Fruit fly (Drosophila melanogaster) whole organism, embryonic: ENCODE measurements around the gene CG15170.

Source experiments
- CG10209 ChIP-seq: fragments of 200-800 bp; sonication (Bioruptor generic); optimal IDR thresholded peaks from 3 replicates; lab custom pipeline; 2017; ENCODE audit warnings: missing biosample characterization, mild to moderate bottlenecking, missing genetic modification characterization, missing genetic modification reagents
- CG11247 ChIP-seq: fragments of 200-800 bp; sonication (Bioruptor generic); IDR thresholded peaks from 2 replicates; pipeline ENCODE4 v1.3.6; 2022; ENCODE audit warnings: missing biosample characterization, missing genetic modification characterization
- CG11456 ChIP-seq: fragments of 200-800 bp; sonication (Bioruptor generic); IDR thresholded peaks from 3 replicates; pipeline ENCODE4 v1.3.6; 2022; ENCODE audit warnings: missing biosample characterization, missing genetic modification characterization
- CG11695 ChIP-seq: fragments of 200-800 bp; sonication (Bioruptor generic); IDR thresholded peaks from 3 replicates; pipeline ENCODE4 v1.3.6; 2022; ENCODE audit warnings: missing biosample characterization, missing genetic modification characterization
- CG12155 ChIP-seq: fragments of 200-800 bp; sonication (Bioruptor generic); optimal IDR thresholded peaks from 3 replicates; lab custom pipeline; 2016; ENCODE audit warnings: missing biosample characterization, missing genetic modification characterization
- CG12236 ChIP-seq: fragments of 200-800 bp; sonication (Bioruptor generic); optimal IDR thresholded peaks from 2 replicates; lab custom pipeline; 2016; ENCODE audit warnings: missing biosample characterization, missing genetic modification characterization
- CG12942 ChIP-seq: fragments of 200-800 bp; sonication (Bioruptor generic); optimal IDR thresholded peaks from 3 replicates; lab custom pipeline; 2016; ENCODE audit warnings: missing biosample characterization, missing genetic modification characterization
- CG13624 ChIP-seq: fragments of 200-800 bp; sonication (Bioruptor generic); optimal IDR thresholded peaks from 2 replicates; lab custom pipeline; 2016; ENCODE audit warnings: missing biosample characterization, missing genetic modification characterization
- CG17186 ChIP-seq: fragments of 200-800 bp; sonication (Bioruptor generic); optimal IDR thresholded peaks from 3 replicates; lab custom pipeline; 2017; ENCODE audit warnings: missing biosample characterization, missing genetic modification reagents, missing genetic modification characterization
- CG17328 ChIP-seq: fragments of 200-800 bp; sonication (Bioruptor generic); IDR thresholded peaks from 2 replicates; pipeline ENCODE4 v1.3.6; 2022; ENCODE audit warnings: missing biosample characterization, missing genetic modification characterization
- CG1792 ChIP-seq: fragments of 200-800 bp; sonication (Bioruptor generic); optimal IDR thresholded peaks from 2 replicates; lab custom pipeline; 2016; ENCODE audit warnings: missing biosample characterization, missing genetic modification characterization
- CG2129 ChIP-seq: fragments of 200-800 bp; sonication (Bioruptor generic); IDR thresholded peaks from 2 replicates; pipeline ENCODE4 v1.3.6; 2022; ENCODE audit warnings: missing biosample characterization, missing genetic modification characterization; ENCODE audit not compliant: partially characterized antibody
- CG2199 ChIP-seq: fragments of 200-800 bp; sonication (Bioruptor generic); IDR thresholded peaks from 3 replicates; pipeline ENCODE4 v1.3.6; 2022; ENCODE audit warnings: missing biosample characterization, missing genetic modification characterization
- CG32532 ChIP-seq: fragments of 200-800 bp; sonication (Bioruptor generic); IDR thresholded peaks from 2 replicates; pipeline ENCODE4 v1.3.6; 2022; ENCODE audit warnings: missing biosample characterization, missing genetic modification characterization
- CG32767 ChIP-seq: fragments of 200-800 bp; sonication (Bioruptor generic); IDR thresholded peaks from 2 replicates; pipeline ENCODE4 v1.3.6; 2022; ENCODE audit warnings: missing biosample characterization, missing genetic modification characterization
- CG32772 ChIP-seq: fragments of 200-800 bp; sonication (Bioruptor generic); IDR thresholded peaks from 2 replicates; pipeline ENCODE4 v1.3.6; 2022; ENCODE audit warnings: missing biosample characterization, missing genetic modification characterization
- CG4730 ChIP-seq: fragments of 200-800 bp; sonication (Bioruptor generic); IDR thresholded peaks from 2 replicates; pipeline ENCODE4 v1.3.6; 2022; ENCODE audit warnings: missing biosample characterization, missing genetic modification characterization
- CG6683 ChIP-seq: fragments of 200-800 bp; sonication (Bioruptor generic); optimal IDR thresholded peaks from 2 replicates; lab custom pipeline; 2017; ENCODE audit warnings: missing biosample characterization, mild to moderate bottlenecking, missing genetic modification characterization, missing genetic modification reagents
- CG6765 ChIP-seq: fragments of 200-800 bp; sonication (Bioruptor generic); optimal IDR thresholded peaks from 3 replicates; lab custom pipeline; 2017; ENCODE audit warnings: missing biosample characterization, mild to moderate bottlenecking, missing genetic modification characterization
- CG7928 ChIP-seq: fragments of 200-800 bp; sonication (Bioruptor generic); optimal IDR thresholded peaks from 2 replicates; lab custom pipeline; 2017; ENCODE audit warnings: missing biosample characterization, mild to moderate bottlenecking, missing genetic modification characterization
- CrebB ChIP-seq: fragments of 200-800 bp; sonication (Bioruptor generic); optimal IDR thresholded peaks from 3 replicates; lab custom pipeline; 2018; ENCODE audit warnings: missing biosample characterization, mild to moderate bottlenecking, missing genetic modification characterization
- D19A ChIP-seq: fragments of 200-800 bp; optimal IDR thresholded peaks from 3 replicates; lab custom pipeline; 2019; ENCODE audit warnings: missing biosample characterization, mild to moderate bottlenecking, missing genetic modification characterization, moderate library complexity
- Deaf1 ChIP-seq: fragments of 200-800 bp; optimal IDR thresholded peaks from 3 replicates; lab custom pipeline; 2019; ENCODE audit warnings: missing biosample characterization, mild to moderate bottlenecking, missing genetic modification characterization, moderate library complexity
- Dref ChIP-seq: fragments of 200-800 bp; sonication (Bioruptor generic); IDR thresholded peaks from 2 replicates; pipeline ENCODE4 v1.3.6; 2022; ENCODE audit warnings: missing biosample characterization, missing genetic modification characterization
- H2.0 ChIP-seq: fragments of 200-800 bp; sonication (Bioruptor generic); IDR thresholded peaks from 2 replicates; pipeline ENCODE4 v1.3.6; 2022; ENCODE audit warnings: missing biosample characterization, missing genetic modification characterization
- HmgD ChIP-seq: fragments of 200-800 bp; sonication (Bioruptor generic); optimal IDR thresholded peaks from 3 replicates; lab custom pipeline; 2016; ENCODE audit warnings: missing biosample characterization, missing genetic modification characterization
- HmgZ ChIP-seq: fragments of 200-800 bp; sonication (Bioruptor generic); optimal IDR thresholded peaks from 2 replicates; lab custom pipeline; 2018; ENCODE audit warnings: missing biosample characterization, mild to moderate bottlenecking, missing genetic modification characterization
- MBD-R2 ChIP-seq: fragments of 200-800 bp; sonication (Bioruptor generic); IDR thresholded peaks from 2 replicates; pipeline ENCODE4 v1.3.6; 2022; ENCODE audit warnings: missing biosample characterization, missing genetic modification characterization
- Med ChIP-seq: fragments of 200-800 bp; sonication (Bioruptor generic); peaks from one replicate; lab custom pipeline; 2016; ENCODE audit warnings: missing biosample characterization, missing genetic modification characterization, mild to moderate bottlenecking, inconsistent platforms, moderate library complexity
- NK7.1 ChIP-seq: fragments of 200-800 bp; sonication (Bioruptor generic); optimal IDR thresholded peaks from 3 replicates; lab custom pipeline; 2016; ENCODE audit warnings: missing biosample characterization, missing genetic modification characterization
- Rx ChIP-seq: fragments of 200-800 bp; sonication (Bioruptor generic); IDR thresholded peaks from 2 replicates; pipeline ENCODE4 v1.3.6; 2022; ENCODE audit warnings: missing biosample characterization, missing genetic modification characterization
- Scr ChIP-seq: fragments of 200-800 bp; sonication (Bioruptor generic); IDR thresholded peaks from 2 replicates; pipeline ENCODE4 v1.3.6; 2022; ENCODE audit warnings: missing biosample characterization, missing genetic modification characterization; ENCODE audit not compliant: partially characterized antibody
- aop ChIP-seq: fragments of 200-800 bp; sonication (Bioruptor generic); IDR thresholded peaks from 2 replicates; pipeline ENCODE4 v1.3.6; 2022; ENCODE audit warnings: missing biosample characterization, missing genetic modification characterization
- danr ChIP-seq: fragments of 200-800 bp; sonication (Bioruptor generic); IDR thresholded peaks from 2 replicates; pipeline ENCODE4 v1.3.6; 2022; ENCODE audit warnings: missing biosample characterization, missing genetic modification characterization
- dati ChIP-seq: fragments of 200-800 bp; sonication (Bioruptor generic); IDR thresholded peaks from 2 replicates; pipeline ENCODE4 v1.3.6; 2022; ENCODE audit warnings: missing biosample characterization, missing genetic modification characterization
- gem ChIP-seq: fragments of 200-800 bp; sonication (Bioruptor generic); optimal IDR thresholded peaks from 2 replicates; lab custom pipeline; 2019; ENCODE audit warnings: missing biosample characterization, mild to moderate bottlenecking, missing genetic modification characterization, moderate library complexity
- grn ChIP-seq: fragments of 200-800 bp; sonication (Bioruptor generic); optimal IDR thresholded peaks from 3 replicates; lab custom pipeline; 2017; ENCODE audit warnings: missing biosample characterization, missing genetic modification characterization
- h ChIP-seq: fragments of >200 bp; optimal IDR thresholded peaks from 2 replicates; lab custom pipeline; 2017
- kah ChIP-seq: fragments of 200-800 bp; sonication (Bioruptor generic); optimal IDR thresholded peaks from 2 replicates; lab custom pipeline; 2018; ENCODE audit warnings: missing biosample characterization, mild to moderate bottlenecking, missing genetic modification characterization
- knrl ChIP-seq: fragments of 200-800 bp; sonication (Bioruptor generic); IDR thresholded peaks from 3 replicates; pipeline ENCODE4 v1.3.6; 2022; ENCODE audit warnings: missing biosample characterization, missing genetic modification characterization; ENCODE audit not compliant: partially characterized antibody
- luna ChIP-seq: fragments of 200-800 bp; sonication (Bioruptor generic); optimal IDR thresholded peaks from 2 replicates; lab custom pipeline; 2016; ENCODE audit warnings: missing biosample characterization, missing genetic modification characterization
- odd ChIP-seq: fragments of 200-800 bp; sonication (Bioruptor generic); optimal IDR thresholded peaks from 2 replicates; lab custom pipeline; 2017; ENCODE audit warnings: missing biosample characterization, mild to moderate bottlenecking, missing genetic modification characterization
- pan ChIP-seq, 4 experiments: fragments of >200 bp in 3 of 4; fragments of 200-800 bp in 1 of 4; sonication (Bioruptor generic) in 1 of 4; optimal IDR thresholded peaks in 3 of 4; IDR thresholded peaks in 1 of 4; 2 replicates each; pipeline versions ENCODE4 v1.3.6 to Lab custom; 2017 to 2022; ENCODE audit warnings: missing biosample characterization in 2 of 4, missing genetic modification characterization in 2 of 4, mixed read lengths in 1 of 4
- pum ChIP-seq: fragments of 200-800 bp; sonication (Bioruptor generic); optimal IDR thresholded peaks from 2 replicates; lab custom pipeline; 2016; ENCODE audit warnings: missing biosample characterization, missing genetic modification characterization
- sc ChIP-seq, 3 experiments: fragments of >200 bp in 2 of 3; fragments of 200-800 bp in 1 of 3; sonication (Bioruptor generic) in 1 of 3; optimal IDR thresholded peaks; 2 replicates in 2 of 3; 3 replicates in 1 of 3; lab custom pipeline; 2017; ENCODE audit warnings: mild to moderate bottlenecking in 1 of 3, missing biosample characterization in 1 of 3, missing genetic modification characterization in 1 of 3, missing genetic modification reagents in 1 of 3
- slp2 ChIP-seq: fragments of 200-800 bp; sonication (Bioruptor generic); optimal IDR thresholded peaks from 2 replicates; lab custom pipeline; 2016; ENCODE audit warnings: missing biosample characterization, missing genetic modification characterization
- tap ChIP-seq: fragments of 200-800 bp; optimal IDR thresholded peaks from 3 replicates; lab custom pipeline; 2019; ENCODE audit warnings: missing biosample characterization, mild to moderate bottlenecking, missing genetic modification characterization, moderate library complexity
- tgo ChIP-seq: fragments of 200-800 bp; sonication (Bioruptor generic); IDR thresholded peaks from 3 replicates; pipeline ENCODE4 v1.3.6; 2022; ENCODE audit warnings: missing biosample characterization, missing genetic modification characterization
- unc-4 ChIP-seq: fragments of 200-800 bp; sonication (Bioruptor generic); IDR thresholded peaks from 2 replicates; pipeline ENCODE4 v1.3.6; 2022; ENCODE audit warnings: missing biosample characterization, missing genetic modification characterization; ENCODE audit not compliant: partially characterized antibody
- z ChIP-seq: fragments of 200-800 bp; sonication (Bioruptor generic); IDR thresholded peaks from 3 replicates; pipeline ENCODE4 v1.3.6; 2022; ENCODE audit warnings: missing biosample characterization, missing genetic modification characterization
- zf30C ChIP-seq: fragments of 200-800 bp; sonication (Bioruptor generic); optimal IDR thresholded peaks from 3 replicates; lab custom pipeline; 2018; ENCODE audit warnings: missing biosample characterization, mild to moderate bottlenecking, missing genetic modification characterization

Gene CG15170

dm6 chr2L:18966214-18966556 is 23.8 kb downstream of the CG15170 start (continued):
- TF ChIP-seq CG11456 (peak; percentile 94), sc (optimal IDR thresholded peaks at IDR 0.05; lab: Kevin White, UChicago) (no peak), sc (GFP tag; optimal IDR thresholded peaks at IDR 0.05; lab: Kevin White, UChicago) (no peak), Dref (GFP tag; lab: Robert Waterston, UW) (peak; percentile 35; the same call in 1 of the 2 replicates), CG17328 (GFP tag; lab: Robert Waterston, UW) (peak; percentile 85), h (lab: Kevin White, UChicago) (no peak), CG4730 (GFP tag; lab: Robert Waterston, UW) (peak; percentile 89), CG1792 (GFP tag; lab: Kevin White, UChicago) (no peak), unc-4 (GFP tag; lab: Robert Waterston, UW) (no peak), CG32772 (peak; percentile 87), gem (peak; percentile 87), grn (GFP tag; lab: Kevin White, UChicago) (no peak), aop (GFP tag; lab: Robert Waterston, UW) (no peak), CG32767 (peak; percentile 87), odd (GFP tag; lab: Kevin White, UChicago) (peak; percentile 3), luna (no peak), CG2129 (GFP tag; lab: Robert Waterston, UW) (no peak), CG12155 (GFP tag; lab: Kevin White, UChicago) (peak; percentile 59), z (GFP tag; lab: Robert Waterston, UW) (peak; percentile 24; the same call in 1 of the 3 replicates), CrebB (peak; percentile 29), Scr (no peak), CG17186 (GFP tag; lab: Kevin White, UChicago) (no peak), H2.0 (GFP tag; lab: Robert Waterston, UW) (peak; percentile 88), NK7.1 (peak; percentile 10), pum (GFP tag; lab: Kevin White, UChicago) (peak; percentile 20), CG6683 (GFP tag; lab: Kevin White, UChicago) (peak; percentile 60), MBD-R2 (GFP tag; lab: Robert Waterston, UW) (peak; percentile 83), CG7928 (GFP tag; lab: Kevin White, UChicago) (peak; percentile 49), CG13624 (GFP tag; lab: Kevin White, UChicago) (peak; percentile 33), tap (tag; lab: Kevin White, UChicago) (peak; percentile 73), slp2 (GFP tag; lab: Kevin White, UChicago) (peak; percentile 44), danr (GFP tag; lab: Robert Waterston, UW) (peak; percentile 74; the same call in 1 of the 2 replicates), CG11247 (GFP tag; lab: Robert Waterston, UW) (peak; percentile 92), tgo (GFP tag; lab: Robert Waterston, UW) (peak; percentile 90), pan (optimal IDR thresholded peaks at IDR 0.05; lab: Kevin White, UChicago) (no peak), pan (GFP tag; optimal IDR thresholded peaks at IDR 0.05 in 1 of 2, IDR thresholded peaks at IDR 0.05 in 1 of 2) (peak in 1 of 2 experiments; percentile 92), zf30C (GFP tag; lab: Kevin White, UChicago) (peak; percentile 69), Rx (GFP tag; lab: Robert Waterston, UW) (peak; percentile 68; the same call in 1 of the 2 replicates), knrl (no peak), CG11695 (peak; percentile 94), HmgZ (tag; lab: Kevin White, UChicago) (peak; percentile 69), CG2199 (GFP tag; lab: Robert Waterston, UW) (peak; percentile 63; the same call in 1 of the 3 replicates), CG6765 (GFP tag; lab: Kevin White, UChicago) (peak; percentile 80), CG12942 (GFP tag; lab: Kevin White, UChicago) (peak; percentile 43), D19A (tag; lab: Kevin White, UChicago) (peak; percentile 37), Med (GFP tag; lab: Kevin White, UChicago) (peak; percentile 89), CG10209 (GFP tag; lab: Kevin White, UChicago) (peak; percentile 68), Deaf1 (tag; lab: Kevin White, UChicago) (peak; percentile 61), kah (GFP tag; lab: Kevin White, UChicago) (peak; percentile 21), dati (GFP tag; lab: Robert Waterston, UW) (0 out of 2 replicates have a peak, but pooled peaks have one; percentile 29), HmgD (GFP tag; lab: Kevin White, UChicago) (no peak), CG32532 (GFP tag; lab: Robert Waterston, UW) (peak; percentile 97), CG12236 (GFP tag; lab: Kevin White, UChicago) (no peak)
